Worm (Caenorhabditis elegans): ENCODE measurements around the gene T04A6.3.

DNA sequence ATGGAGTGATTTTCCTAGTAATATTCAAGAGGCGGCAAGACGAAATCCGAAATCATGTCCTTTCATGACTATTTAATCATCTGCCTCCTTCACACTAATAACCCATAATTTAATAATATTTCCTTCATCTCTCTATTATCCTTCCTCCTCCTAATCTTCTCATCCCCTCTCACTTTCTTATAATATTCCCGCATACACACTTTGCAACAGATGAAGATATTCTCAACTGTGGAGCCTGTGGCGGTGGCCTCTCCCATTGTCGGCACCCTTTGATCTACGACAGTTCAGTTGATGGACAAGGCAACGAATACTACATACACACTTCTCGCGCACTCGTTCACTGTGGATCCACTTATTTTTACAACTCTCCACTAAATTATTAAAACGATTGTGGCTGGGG, 49.5 kb downstream of the T04A6.3 start:
- TF ChIP-seq W03F9.2 (tag; optimal IDR thresholded peaks at IDR 0.05): no peak
- TF ChIP-seq dao-5 (tag; optimal IDR thresholded peaks at IDR 0.05): no peak
